Worm (Caenorhabditis elegans) whole organism, late embryonic: ENCODE data around the gene C42D8.1.

Experiments
- C08G9.2 ChIP-seq: sonication (generic microtip); optimal IDR thresholded peaks from 2 replicates; lab custom pipeline; 2016; ENCODE audit warnings: mild to moderate bottlenecking, missing genetic modification characterization, moderate library complexity, missing compliant biosample characterization
- C38D4.7 ChIP-seq: fragments of 200-800 bp; sonication (Bioruptor generic); optimal IDR thresholded peaks from 2 replicates; lab custom pipeline; 2018; ENCODE audit warnings: mild to moderate bottlenecking, missing genetic modification characterization, moderate library complexity, missing compliant biosample characterization
- F13H6.1 ChIP-seq: sonication (generic microtip); optimal IDR thresholded peaks from 2 replicates; lab custom pipeline; 2016; ENCODE audit warnings: missing genetic modification characterization, missing compliant biosample characterization
- K02D7.2 ChIP-seq: sonication (generic microtip); optimal IDR thresholded peaks from 2 replicates; lab custom pipeline; 2017; ENCODE audit warnings: mild to moderate bottlenecking, missing genetic modification characterization, missing compliant biosample characterization
- K09A11.1 ChIP-seq: sonication (generic microtip); optimal IDR thresholded peaks from 2 replicates; lab custom pipeline; 2017; ENCODE audit warnings: antibody characterized with exemption, mild to moderate bottlenecking, missing genetic modification characterization, missing compliant biosample characterization; ENCODE audit not compliant: insufficient read depth
- ahr-1 ChIP-seq: sonication (generic microtip); optimal IDR thresholded peaks from 2 replicates; lab custom pipeline; 2016; ENCODE audit warnings: missing genetic modification characterization, missing compliant biosample characterization
- ceh-18 ChIP-seq: sonication (generic microtip); optimal IDR thresholded peaks from 2 replicates; lab custom pipeline; 2016; ENCODE audit warnings: missing genetic modification characterization, missing compliant biosample characterization
- ceh-2 ChIP-seq: sonication (generic microtip); optimal IDR thresholded peaks from 2 replicates; lab custom pipeline; 2016; ENCODE audit warnings: missing genotype, missing genetic modification characterization, missing compliant biosample characterization
- ceh-22 ChIP-seq: sonication (generic microtip); optimal IDR thresholded peaks from 2 replicates; lab custom pipeline; 2017; ENCODE audit warnings: missing biosample characterization, missing genetic modification characterization
- ceh-34 ChIP-seq: sonication (generic microtip); optimal IDR thresholded peaks from 2 replicates; lab custom pipeline; 2016; ENCODE audit warnings: mild to moderate bottlenecking, missing genetic modification characterization, missing compliant biosample characterization
- ceh-6 ChIP-seq: fragments of 200-800 bp; sonication (Bioruptor generic); optimal IDR thresholded peaks from 2 replicates; lab custom pipeline; 2018; ENCODE audit warnings: mild to moderate bottlenecking, missing genetic modification characterization, missing compliant biosample characterization
- ceh-9 ChIP-seq: sonication (generic microtip); optimal IDR thresholded peaks from 2 replicates; lab custom pipeline; 2016; ENCODE audit warnings: mild to moderate bottlenecking, missing genetic modification characterization, inconsistent platforms, missing compliant biosample characterization
- che-1 ChIP-seq: sonication (generic microtip); optimal IDR thresholded peaks from 2 replicates; lab custom pipeline; 2016; ENCODE audit warnings: mild to moderate bottlenecking, missing genetic modification characterization, missing compliant biosample characterization
- dve-1 ChIP-seq: sonication (generic microtip); optimal IDR thresholded peaks from 2 replicates; lab custom pipeline; 2017; ENCODE audit warnings: antibody characterized with exemption, mild to moderate bottlenecking, missing genetic modification characterization, missing compliant biosample characterization
- elt-4 ChIP-seq: sonication (generic microtip); optimal IDR thresholded peaks from 2 replicates; lab custom pipeline; 2016; ENCODE audit warnings: missing genetic modification characterization, missing compliant biosample characterization
- ets-4 ChIP-seq: sonication (generic microtip); optimal IDR thresholded peaks from 2 replicates; lab custom pipeline; 2016; ENCODE audit warnings: missing genetic modification characterization, missing compliant biosample characterization
- eyg-1 ChIP-seq: sonication (generic microtip); optimal IDR thresholded peaks from 2 replicates; lab custom pipeline; 2016; ENCODE audit warnings: missing genotype, missing genetic modification characterization, missing compliant biosample characterization
- fax-1 ChIP-seq: sonication (generic microtip); optimal IDR thresholded peaks from 2 replicates; lab custom pipeline; 2016; ENCODE audit warnings: missing genotype, missing genetic modification characterization, missing compliant biosample characterization
- fkh-10 ChIP-seq: fragments of 150-350 bp; optimal IDR thresholded peaks from 2 replicates; lab custom pipeline; 2014; ENCODE audit warnings: missing biosample characterization, missing genetic modification reagents, missing genetic modification characterization
- fkh-6 ChIP-seq: sonication (generic microtip); optimal IDR thresholded peaks from 2 replicates; lab custom pipeline; 2016; ENCODE audit warnings: missing genetic modification characterization, missing compliant biosample characterization
- gmeb-2 ChIP-seq: sonication (generic microtip); optimal IDR thresholded peaks from 2 replicates; lab custom pipeline; 2016; ENCODE audit warnings: missing genetic modification characterization, inconsistent platforms, missing compliant biosample characterization
- hlh-13 ChIP-seq: fragments of 200-800 bp; sonication (Bioruptor generic); optimal IDR thresholded peaks from 2 replicates; lab custom pipeline; 2018; ENCODE audit warnings: mild to moderate bottlenecking, missing genetic modification characterization, missing compliant biosample characterization
- hlh-15 ChIP-seq: sonication (generic microtip); optimal IDR thresholded peaks from 2 replicates; lab custom pipeline; 2016; ENCODE audit warnings: missing genetic modification characterization, missing compliant biosample characterization
- hlh-30 ChIP-seq: sonication (generic microtip); optimal IDR thresholded peaks from 2 replicates; lab custom pipeline; 2017; ENCODE audit warnings: antibody characterized with exemption, missing genetic modification characterization, missing compliant biosample characterization; ENCODE audit not compliant: insufficient read depth
- hlh-8 ChIP-seq: sonication (generic microtip); optimal IDR thresholded peaks from 2 replicates; lab custom pipeline; 2016; ENCODE audit warnings: missing genotype, missing genetic modification characterization, missing compliant biosample characterization
- madf-2 ChIP-seq: sonication (generic microtip); optimal IDR thresholded peaks from 2 replicates; lab custom pipeline; 2017; ENCODE audit warnings: missing genetic modification characterization, missing compliant biosample characterization
- mec-3 ChIP-seq: sonication (generic microtip); optimal IDR thresholded peaks from 2 replicates; lab custom pipeline; 2016; ENCODE audit warnings: borderline replicate concordance, missing genetic modification characterization, missing compliant biosample characterization
- npax-4 ChIP-seq: sonication (generic microtip); optimal IDR thresholded peaks from 2 replicates; lab custom pipeline; 2016; ENCODE audit warnings: missing genetic modification characterization, missing compliant biosample characterization
- odd-2 ChIP-seq: sonication (generic microtip); optimal IDR thresholded peaks from 2 replicates; lab custom pipeline; 2017; ENCODE audit warnings: antibody characterized with exemption, mild to moderate bottlenecking, missing genetic modification characterization, missing compliant biosample characterization
- pag-3 ChIP-seq: sonication (generic microtip); optimal IDR thresholded peaks from 2 replicates; lab custom pipeline; 2016; ENCODE audit warnings: missing compliant biosample characterization, missing genetic modification characterization, borderline replicate concordance
- pat-9 ChIP-seq: fragments of 200-800 bp; sonication (Bioruptor generic); optimal IDR thresholded peaks from 2 replicates; lab custom pipeline; 2018; ENCODE audit warnings: mild to moderate bottlenecking, missing genetic modification characterization, moderate library complexity, missing compliant biosample characterization
- pax-1 ChIP-seq: fragments of 150-350 bp; optimal IDR thresholded peaks from 2 replicates; lab custom pipeline; 2014; ENCODE audit warnings: missing biosample characterization, missing genetic modification characterization
- pha-2 ChIP-seq: sonication (generic microtip); optimal IDR thresholded peaks from 2 replicates; lab custom pipeline; 2017; ENCODE audit warnings: mild to moderate bottlenecking, missing genetic modification characterization, missing compliant biosample characterization
- ref-2 ChIP-seq: sonication (generic microtip); optimal IDR thresholded peaks from 2 replicates; lab custom pipeline; 2016; ENCODE audit warnings: missing genetic modification characterization, missing compliant biosample characterization
- sdc-2 ChIP-seq: sonication (generic microtip); optimal IDR thresholded peaks from 2 replicates; lab custom pipeline; 2016; ENCODE audit warnings: missing genotype, missing genetic modification characterization, missing compliant biosample characterization
- sox-4 ChIP-seq: sonication (generic microtip); optimal IDR thresholded peaks from 2 replicates; lab custom pipeline; 2017; ENCODE audit warnings: mild to moderate bottlenecking, missing genetic modification characterization, inconsistent platforms, missing compliant biosample characterization
- tbx-7 ChIP-seq: sonication (generic microtip); optimal IDR thresholded peaks from 2 replicates; lab custom pipeline; 2016; ENCODE audit warnings: missing genotype, missing genetic modification characterization, missing compliant biosample characterization
- ttx-3 ChIP-seq: sonication (generic microtip); optimal IDR thresholded peaks from 2 replicates; lab custom pipeline; 2016; ENCODE audit warnings: missing genetic modification reagents, missing genetic modification characterization, missing compliant biosample characterization
- unc-3 ChIP-seq, 2 experiments: fragments of 200-800 bp in 1 of 2; sonication (Bioruptor generic) in 1 of 2; sonication (generic microtip) in 1 of 2; conservative IDR thresholded peaks in 1 of 2; optimal IDR thresholded peaks in 1 of 2; 2 replicates each; pipeline versions ENCODE4 v1.3.6 to Lab custom; 2016 to 2022; ENCODE audit warnings: missing compliant biosample characterization in 2 of 2, missing genetic modification characterization in 2 of 2, missing genetic modification reagents in 1 of 2
- unc-42 ChIP-seq: sonication (generic microtip); optimal IDR thresholded peaks from 2 replicates; lab custom pipeline; 2016; ENCODE audit warnings: missing genotype, missing genetic modification characterization, missing compliant biosample characterization
- unc-55 ChIP-seq: sonication (generic microtip); optimal IDR thresholded peaks from 2 replicates; lab custom pipeline; 2017; ENCODE audit warnings: missing biosample characterization, missing genetic modification reagents, missing genetic modification characterization
- ztf-16 ChIP-seq: sonication (generic microtip); optimal IDR thresholded peaks from 2 replicates; lab custom pipeline; 2017; ENCODE audit warnings: missing genetic modification characterization, missing compliant biosample characterization

The C42D8.1 gene

DNA sequence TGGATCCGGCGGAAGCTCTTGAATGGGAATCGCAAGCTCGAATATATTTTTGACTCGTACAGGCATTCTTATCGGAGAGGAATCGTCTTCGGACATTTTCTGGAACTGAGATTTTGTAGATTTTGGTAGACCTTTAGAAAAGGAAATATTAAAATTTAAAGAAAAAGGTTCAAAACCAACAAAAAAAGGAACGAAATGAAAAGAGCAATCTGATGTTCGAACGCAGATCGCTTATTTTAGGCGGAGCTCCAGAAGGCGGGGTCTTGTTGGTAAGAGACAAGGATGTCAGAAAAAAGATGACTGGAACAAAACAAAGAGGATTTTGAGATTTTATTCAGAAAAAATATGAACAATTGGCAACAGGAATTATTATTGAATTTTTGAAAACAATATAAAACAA, 2.4 kb upstream of the C42D8.1 start, which contains the start of gene C42D8.9:
Gene C42D8.9 (minus strand): TSS at position 101 of the 400 bp plus-strand sequence.
- no peak for TF ChIP-seq fkh-10 (GFP tag; lab: Kevin White, UChicago)
- no peak for TF ChIP-seq npax-4
- TF ChIP-seq gmeb-2 (tag; lab: Kevin White, UChicago), result no peak
- no peak for TF ChIP-seq unc-55
- TF ChIP-seq unc-42, result no peak
- TF ChIP-seq ceh-18 (tag; lab: Kevin White, UChicago), result no peak
- no peak for TF ChIP-seq C38D4.7 (GFP tag; lab: Kevin White, UChicago)
- no peak for TF ChIP-seq odd-2
- no peak for TF ChIP-seq hlh-15 (tag; lab: Kevin White, UChicago)
- TF ChIP-seq unc-3 (GFP tag; conservative IDR thresholded peaks at IDR 0.05; lab: Robert Waterston, UW), result no peak
- no peak for TF ChIP-seq unc-3 (tag; optimal IDR thresholded peaks at IDR 0.05; lab: Kevin White, UChicago)
- TF ChIP-seq ref-2 (tag; lab: Kevin White, UChicago), result no peak
- no peak for TF ChIP-seq F13H6.1 (tag; lab: Kevin White, UChicago)
- TF ChIP-seq ets-4, result no peak
- no peak for TF ChIP-seq ceh-6
- no peak for TF ChIP-seq sdc-2 (tag; lab: Kevin White, UChicago)
- no peak for TF ChIP-seq hlh-30 (tag; lab: Kevin White, UChicago)
- no peak for TF ChIP-seq che-1
- no peak for TF ChIP-seq ttx-3 (tag; lab: Kevin White, UChicago)
- no peak for TF ChIP-seq tbx-7 (tag; lab: Kevin White, UChicago)

DNA sequence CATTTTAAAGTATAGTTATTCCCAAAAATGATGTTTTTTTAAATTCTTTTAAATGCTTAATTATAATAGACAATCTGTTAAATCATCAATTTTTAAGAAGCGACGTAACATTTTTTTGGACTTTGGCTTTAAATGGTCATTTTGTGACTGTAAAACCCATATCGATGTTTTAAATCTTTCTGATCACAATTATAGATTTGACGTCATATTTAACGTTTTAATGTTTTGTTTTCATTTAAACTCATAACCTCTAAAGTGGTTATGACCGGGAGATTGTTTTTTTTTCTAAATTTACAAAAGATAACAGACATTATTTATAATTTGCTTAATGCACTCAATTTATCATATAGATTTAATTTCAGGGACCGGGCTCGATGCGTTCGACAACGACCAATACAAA, 2.6 kb downstream of the C42D8.1 start:
- TF ChIP-seq ceh-18 (tag; lab: Kevin White, UChicago) (no peak), mec-3 (tag; lab: Kevin White, UChicago) (no peak), fkh-6 (tag; lab: Kevin White, UChicago) (no peak), pax-1 (tag; lab: Kevin White, UChicago) (no peak), madf-2 (tag; lab: Kevin White, UChicago) (no peak), pag-3 (tag; lab: Kevin White, UChicago) (no peak)

DNA sequence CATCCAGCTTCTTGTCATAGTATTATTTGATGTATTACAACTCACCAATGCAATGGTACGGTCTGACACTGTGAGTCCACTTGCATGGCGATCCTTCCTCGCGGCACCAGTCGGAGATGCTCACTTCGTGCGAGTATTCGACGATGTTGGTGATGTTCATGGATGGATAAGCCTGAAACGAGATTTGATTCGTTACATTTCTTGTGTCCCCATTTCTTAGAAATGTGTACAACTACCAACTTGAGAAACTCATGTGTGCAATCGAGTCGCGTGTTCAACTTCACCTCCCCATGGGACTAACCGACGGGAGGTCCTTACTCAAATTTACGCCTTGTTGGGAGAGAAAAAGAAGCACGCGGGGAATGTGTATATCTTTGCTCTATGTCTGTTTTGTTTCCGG, 6.2 kb downstream of the C42D8.1 start:
- TF ChIP-seq ceh-9 (tag; lab: Kevin White, UChicago) (no peak), ttx-3 (tag; lab: Kevin White, UChicago) (no peak), K09A11.1 (tag; lab: Kevin White, UChicago) (no peak), ztf-16 (tag; lab: Kevin White, UChicago) (no peak), ceh-34 (tag; lab: Kevin White, UChicago) (no peak), K02D7.2 (tag; lab: Kevin White, UChicago) (no peak), ceh-2 (tag; lab: Kevin White, UChicago) (no peak), npax-4 (no peak), sox-4 (no peak), ref-2 (tag; lab: Kevin White, UChicago) (no peak), hlh-8 (tag; lab: Kevin White, UChicago) (no peak), dve-1 (tag; lab: Kevin White, UChicago) (no peak), pat-9 (tag; lab: Kevin White, UChicago) (no peak), eyg-1 (tag; lab: Kevin White, UChicago) (no peak)

DNA sequence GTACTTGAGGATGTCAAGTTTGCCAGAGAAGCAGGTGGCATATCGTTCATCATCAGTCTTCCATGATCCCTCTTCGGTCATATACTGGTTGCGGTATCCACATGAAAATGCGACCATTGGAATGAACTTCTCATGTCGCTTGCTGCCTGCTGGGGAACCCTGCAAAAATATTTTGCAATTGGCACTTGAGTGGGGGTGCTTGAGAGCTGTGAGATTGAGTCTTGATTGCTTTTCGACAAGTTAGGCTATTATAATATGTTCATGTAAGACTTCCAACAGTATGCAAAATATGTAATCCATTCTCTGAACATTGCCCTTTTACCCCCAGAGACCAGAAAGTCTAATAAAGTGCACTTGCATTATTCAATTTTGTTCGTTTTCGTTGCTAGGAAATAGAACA, 6.9 kb downstream of the C42D8.1 start:
- TF ChIP-seq fax-1 (tag; lab: Kevin White, UChicago) (no peak), ceh-2 (tag; lab: Kevin White, UChicago) (no peak), ahr-1 (tag; lab: Kevin White, UChicago) (no peak), ceh-18 (tag; lab: Kevin White, UChicago) (no peak), odd-2 (no peak), pag-3 (tag; lab: Kevin White, UChicago) (no peak), pha-2 (tag; lab: Kevin White, UChicago) (no peak), elt-4 (tag; lab: Kevin White, UChicago) (no peak), ceh-22 (tag; lab: Kevin White, UChicago) (no peak), fkh-6 (tag; lab: Kevin White, UChicago) (no peak), hlh-13 (GFP tag; lab: Kevin White, UChicago) (no peak), C08G9.2 (no peak), ets-4 (no peak), ceh-9 (tag; lab: Kevin White, UChicago) (no peak), ztf-16 (tag; lab: Kevin White, UChicago) (no peak), ttx-3 (tag; lab: Kevin White, UChicago) (no peak), K02D7.2 (tag; lab: Kevin White, UChicago) (no peak), F13H6.1 (tag; lab: Kevin White, UChicago) (no peak), che-1 (no peak)
